Worm (Caenorhabditis elegans): ENCODE results near the gene mecr-1.

DNA sequence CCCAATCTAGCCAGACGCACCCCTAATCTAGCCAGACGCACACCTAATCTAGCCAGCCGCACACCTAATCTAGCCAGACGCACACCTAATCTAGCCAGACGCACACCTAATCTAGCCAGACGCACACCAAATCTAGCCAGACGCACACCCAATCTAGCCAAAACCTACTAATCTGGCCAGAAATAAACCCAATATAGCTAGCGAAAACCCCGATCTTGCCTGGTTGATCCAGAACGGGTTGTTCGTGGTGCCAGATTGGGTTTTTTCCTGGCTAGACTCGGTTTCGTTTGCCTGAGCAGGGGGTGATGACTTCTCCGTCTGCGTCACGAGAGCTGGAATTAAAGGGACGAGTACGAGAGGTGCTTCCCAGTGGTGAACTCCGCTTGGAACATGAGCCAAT lies 3.0 kb downstream of the mecr-1 start, which contains the start of gene W09H1.3:
- no peak for TF ChIP-seq sox-4 (tag; optimal IDR thresholded peaks at IDR 0.05)
- TF ChIP-seq lin-15B (tag; optimal IDR thresholded peaks at IDR 0.05) = no peak
- no peak for TF ChIP-seq nhr-28 (tag; optimal IDR thresholded peaks at IDR 0.05)
- TF ChIP-seq nhr-11 (tag; optimal IDR thresholded peaks at IDR 0.05) = no peak
- TF ChIP-seq ztf-4 (tag; optimal IDR thresholded peaks at IDR 0.05) = no peak
- no peak for TF ChIP-seq lin-13 (GFP tag; optimal IDR thresholded peaks at IDR 0.05)
- TF ChIP-seq unc-98 (GFP tag; IDR thresholded peaks at IDR 0.05) = no peak
- no peak for TF ChIP-seq aly-2 (tag; optimal IDR thresholded peaks at IDR 0.05)
- TF ChIP-seq ama-1 (optimal IDR thresholded peaks at IDR 0.05) = no peak
- TF ChIP-seq elt-2 (tag; optimal IDR thresholded peaks at IDR 0.05) = no peak
